Worm (Caenorhabditis elegans): ENCODE results near the gene lgl-1.
A peak's percentile ranks its signal among the peaks of the same experiment; 100 is the strongest.

DNA sequence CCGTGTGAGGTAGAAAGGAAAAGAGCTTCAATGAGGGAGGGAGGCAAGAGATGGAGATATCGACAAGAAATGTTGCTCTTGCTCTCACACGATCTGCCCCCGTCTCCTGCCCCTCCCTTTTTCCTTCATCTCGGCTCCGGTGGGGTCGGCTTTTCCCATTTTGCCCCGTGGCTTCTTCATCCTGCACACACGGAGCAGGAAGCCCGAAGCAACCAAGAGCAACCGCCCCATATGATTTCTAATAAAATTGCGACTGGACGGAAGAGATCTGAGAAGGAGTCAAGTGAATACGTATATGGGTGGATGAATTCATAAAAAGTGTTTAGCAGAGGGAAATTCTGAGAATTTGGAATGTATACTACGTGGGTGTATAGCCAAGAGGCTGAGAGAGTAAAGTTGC is 26.2 kb downstream of the lgl-1 start:
- TF ChIP-seq ZK546.5 (tag; optimal IDR thresholded peaks at IDR 0.05) (no peak), ceh-16 (tag; optimal IDR thresholded peaks at IDR 0.05) (no peak), R02D3.7 (tag; optimal IDR thresholded peaks at IDR 0.05) (no peak), nfya-1 (tag; optimal IDR thresholded peaks at IDR 0.05; ENCODE audit: insufficient read depth) (peak; percentile 23), skn-1 (tag; optimal IDR thresholded peaks at IDR 0.05) (no peak), elt-3 (tag; optimal IDR thresholded peaks at IDR 0.05) (no peak), aly-2 (tag; optimal IDR thresholded peaks at IDR 0.05) (no peak), ceh-28 (tag; optimal IDR thresholded peaks at IDR 0.05) (no peak), pha-4 (tag; optimal IDR thresholded peaks at IDR 0.05) (no peak), ztf-11 (tag; optimal IDR thresholded peaks at IDR 0.05) (no peak), ama-1 (optimal IDR thresholded peaks at IDR 0.05) (no peak), daf-12 (tag; optimal IDR thresholded peaks at IDR 0.05) (no peak)
